Worm (Caenorhabditis elegans): ENCODE measurements around the gene rgs-1.
A peak's percentile ranks its signal among the peaks of the same experiment; 100 is the strongest.

rgs-1 gene

DNA sequence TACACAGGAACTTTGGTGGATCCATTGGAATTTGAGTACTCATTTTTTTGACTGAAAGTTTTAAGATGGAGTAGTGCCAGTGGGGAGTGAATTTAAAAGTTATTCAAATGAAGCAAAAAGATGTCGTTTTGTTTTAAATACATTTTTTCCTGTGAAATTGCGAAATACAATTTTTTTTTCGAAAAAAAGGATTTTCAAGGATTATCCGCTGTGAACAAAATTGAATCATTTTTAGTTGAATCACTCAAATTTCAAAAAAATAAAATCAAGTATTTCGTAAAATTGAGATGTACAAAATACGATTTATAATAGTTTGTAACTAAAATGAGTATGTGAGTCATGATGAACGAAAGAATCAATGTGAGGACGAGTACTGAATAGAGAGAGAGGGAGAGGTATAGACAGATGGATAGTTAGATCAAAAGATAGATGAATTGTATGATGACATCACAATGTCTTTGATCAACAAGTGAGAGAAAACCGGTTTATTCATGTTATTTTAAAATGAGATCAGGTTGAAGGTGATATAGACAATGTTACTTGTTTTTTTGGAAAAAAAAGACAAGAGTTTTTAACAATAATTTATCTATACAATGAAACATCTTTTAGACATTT is 9.5 kb downstream of the rgs-1 start, which contains the start of gene C05B5.8 (continued):
- no peak for TF ChIP-seq ztf-4 (tag; optimal IDR thresholded peaks at IDR 0.05)
- no peak for TF ChIP-seq ZK546.5 (tag; optimal IDR thresholded peaks at IDR 0.05)
- no peak for TF ChIP-seq snpc-4 (tag; optimal IDR thresholded peaks at IDR 0.05)
- peak; percentile 33 for TF ChIP-seq sma-9 (GFP tag; optimal IDR thresholded peaks at IDR 0.05)
- TF ChIP-seq sma-9 (tag; optimal IDR thresholded peaks at IDR 0.05): no peak
- no peak for TF ChIP-seq nhr-6 (tag; optimal IDR thresholded peaks at IDR 0.05)
- no peak for TF ChIP-seq ama-1 (optimal IDR thresholded peaks at IDR 0.05)
- TF ChIP-seq C34F6.9 (tag; optimal IDR thresholded peaks at IDR 0.05): no peak

DNA sequence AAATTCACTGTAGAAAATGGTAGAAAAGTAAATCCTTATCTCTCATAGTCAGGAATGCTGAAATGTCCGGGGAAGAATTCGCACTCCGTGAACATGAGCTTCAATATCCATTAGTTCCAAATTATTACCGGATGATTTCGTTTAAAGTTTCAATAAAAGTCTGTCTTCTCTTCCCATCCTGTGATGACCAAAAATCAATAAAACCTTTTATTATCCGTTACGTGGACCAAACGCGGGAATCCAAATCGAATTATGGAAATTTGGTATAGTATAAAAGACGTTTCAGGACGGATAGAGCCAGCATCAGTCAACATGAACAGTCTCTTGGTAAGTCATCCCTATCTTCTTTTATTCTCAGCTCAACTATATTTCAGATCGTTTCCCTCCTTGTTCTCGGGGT is 12.1 kb downstream of the rgs-1 start, which contains the start of gene C05B5.11:
TSS of gene C05B5.11 (plus strand) at position 301 of the 400 bp plus-strand sequence.
- no peak for TF ChIP-seq snpc-4 (tag; optimal IDR thresholded peaks at IDR 0.05)
- TF ChIP-seq fos-1 (tag; optimal IDR thresholded peaks at IDR 0.05): no peak
- no peak for TF ChIP-seq nhr-21 (tag; optimal IDR thresholded peaks at IDR 0.05)
- no peak for TF ChIP-seq nhr-10 (tag; optimal IDR thresholded peaks at IDR 0.05)
- TF ChIP-seq sma-3 (GFP tag; optimal IDR thresholded peaks at IDR 0.05): no peak
- TF ChIP-seq elt-3 (tag; optimal IDR thresholded peaks at IDR 0.05): no peak
- no peak for TF ChIP-seq ztf-1 (GFP tag; conservative IDR thresholded peaks at IDR 0.05)
- no peak for TF ChIP-seq nhr-6 (tag; optimal IDR thresholded peaks at IDR 0.05)
- TF ChIP-seq sma-9 (GFP tag; optimal IDR thresholded peaks at IDR 0.05): no peak
- TF ChIP-seq sma-9 (tag; optimal IDR thresholded peaks at IDR 0.05): no peak
- no peak for TF ChIP-seq sem-4 (tag; optimal IDR thresholded peaks at IDR 0.05)
- TF ChIP-seq nhr-25 (tag; optimal IDR thresholded peaks at IDR 0.05): no peak
- no peak for TF ChIP-seq lsy-2 (tag; optimal IDR thresholded peaks at IDR 0.05)
- TF ChIP-seq ztf-11 (tag; optimal IDR thresholded peaks at IDR 0.05): no peak
- no peak for TF ChIP-seq mdl-1 (tag; optimal IDR thresholded peaks at IDR 0.05)
- no peak for TF ChIP-seq R02D3.7 (tag; optimal IDR thresholded peaks at IDR 0.05)

DNA sequence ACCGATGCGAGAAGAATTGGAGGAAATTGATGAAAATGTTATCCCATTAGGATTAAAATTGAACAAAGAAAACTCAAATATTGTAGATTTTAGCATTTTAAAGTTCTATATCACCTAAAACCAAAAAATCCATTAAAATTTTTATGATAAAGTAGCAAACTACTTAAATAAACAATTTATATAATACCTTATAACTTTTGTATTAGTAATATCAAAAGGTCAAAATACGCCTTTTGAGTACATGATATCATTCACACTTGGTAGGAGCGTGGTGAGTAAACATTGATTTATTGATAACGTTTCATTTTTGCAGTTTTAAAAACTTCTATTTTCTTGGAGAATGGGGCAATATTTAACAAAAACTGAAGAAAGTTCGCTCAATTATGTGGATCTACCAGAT is 15.3 kb downstream of the rgs-1 start, which contains the start of gene C05B5.5:
TSS of gene C05B5.5 (plus strand) at position 301 of the 400 bp plus-strand sequence.
- TF ChIP-seq nhr-12 (tag; optimal IDR thresholded peaks at IDR 0.05): no peak
- TF ChIP-seq fos-1 (tag; optimal IDR thresholded peaks at IDR 0.05): peak; percentile 31

DNA sequence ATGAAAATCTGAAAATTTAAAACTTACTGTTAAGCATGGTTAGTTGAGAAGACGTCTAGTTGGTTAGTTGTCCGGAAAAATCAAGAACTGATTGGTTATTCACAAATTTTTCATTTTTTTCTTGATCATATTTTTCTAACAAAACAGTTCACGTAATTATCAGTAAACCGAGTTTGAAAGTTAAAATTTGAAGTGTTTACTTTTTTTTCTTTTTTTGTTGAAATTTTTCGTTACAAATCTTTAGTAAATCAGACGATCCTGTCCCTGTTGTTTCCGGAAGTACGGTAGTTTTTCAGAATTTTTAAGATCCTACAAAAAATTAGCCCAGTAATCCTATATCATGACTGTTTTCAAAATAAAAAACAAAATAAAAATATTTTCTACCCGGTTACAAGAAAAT is 15.9 kb downstream of the rgs-1 start, which contains the start of gene C05B5.2:
TSS of gene C05B5.2 (minus strand) at position 101 of the 400 bp plus-strand sequence.
- no peak for TF ChIP-seq fos-1 (tag; optimal IDR thresholded peaks at IDR 0.05)
- no peak for TF ChIP-seq ama-1 (optimal IDR thresholded peaks at IDR 0.05)
- no peak for TF ChIP-seq lin-11 (tag; optimal IDR thresholded peaks at IDR 0.05)
- TF ChIP-seq lin-39 (tag; optimal IDR thresholded peaks at IDR 0.05): no peak
- TF ChIP-seq unc-62 (GFP tag; optimal IDR thresholded peaks at IDR 0.05): no peak
- no peak for TF ChIP-seq sma-9 (GFP tag; optimal IDR thresholded peaks at IDR 0.05)
- TF ChIP-seq sma-9 (tag; optimal IDR thresholded peaks at IDR 0.05): no peak
- no peak for TF ChIP-seq blmp-1 (tag; optimal IDR thresholded peaks at IDR 0.05; ENCODE audit: insufficient read depth)

DNA sequence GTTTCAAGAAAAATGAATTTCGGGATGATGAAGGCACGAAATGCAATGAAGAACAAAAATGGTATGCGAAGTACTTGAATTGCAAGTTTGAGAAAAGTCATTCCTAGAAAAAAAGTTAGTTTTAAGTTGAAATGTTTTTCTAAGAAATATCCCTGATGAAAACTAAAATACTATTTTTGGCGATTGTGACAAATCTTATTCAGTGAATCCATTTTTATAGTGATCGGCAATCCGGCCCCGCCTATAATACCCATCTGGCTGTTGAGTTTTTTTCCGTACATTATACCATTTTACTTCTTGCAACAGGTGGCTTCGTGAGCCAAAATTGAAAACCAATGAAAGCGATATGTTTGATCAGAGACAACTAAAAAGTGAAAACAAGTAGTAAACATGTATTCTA is 17.1 kb downstream of the rgs-1 start, which contains the start of gene C05B5.17:
TSS of gene C05B5.17 (minus strand) at position 101 of the 400 bp plus-strand sequence.
- no peak for TF ChIP-seq snpc-4 (tag; optimal IDR thresholded peaks at IDR 0.05)
- TF ChIP-seq sem-4 (tag; optimal IDR thresholded peaks at IDR 0.05): no peak
- no peak for TF ChIP-seq skn-1 (tag; optimal IDR thresholded peaks at IDR 0.05)
- no peak for TF ChIP-seq sma-9 (GFP tag; optimal IDR thresholded peaks at IDR 0.05)
- no peak for TF ChIP-seq sma-9 (tag; optimal IDR thresholded peaks at IDR 0.05)
- no peak for TF ChIP-seq unc-62 (GFP tag; optimal IDR thresholded peaks at IDR 0.05)
- no peak for TF ChIP-seq crh-2 (tag; optimal IDR thresholded peaks at IDR 0.05)
- no peak for TF ChIP-seq fos-1 (tag; optimal IDR thresholded peaks at IDR 0.05)
- TF ChIP-seq lin-11 (tag; optimal IDR thresholded peaks at IDR 0.05): no peak
- TF ChIP-seq mdl-1 (tag; optimal IDR thresholded peaks at IDR 0.05): no peak
- no peak for TF ChIP-seq nhr-6 (tag; optimal IDR thresholded peaks at IDR 0.05)

DNA sequence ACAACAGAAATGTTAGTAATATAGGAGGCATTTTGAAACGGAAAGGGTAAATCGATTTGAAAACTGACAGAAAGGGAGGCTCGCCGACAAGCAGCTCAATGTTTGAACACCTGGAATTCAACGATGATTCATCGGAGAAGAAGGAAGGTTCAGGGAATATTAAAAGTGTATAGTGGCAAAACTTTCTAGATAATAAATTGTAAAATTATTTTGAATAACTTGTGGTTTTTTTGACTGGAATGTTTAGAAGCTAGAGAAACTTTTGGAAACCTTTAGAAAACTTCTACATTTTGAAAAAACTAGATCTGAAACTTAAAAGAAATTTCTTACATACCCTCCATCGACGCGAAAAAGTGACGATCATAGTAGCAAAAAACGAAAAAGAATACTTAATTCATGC is 18.5 kb downstream of the rgs-1 start, which contains the start of gene pqn-8:
TSS of gene pqn-8 (minus strand) at position 101 of the 400 bp plus-strand sequence.
- TF ChIP-seq ama-1 (optimal IDR thresholded peaks at IDR 0.05) (no peak), crh-2 (tag; optimal IDR thresholded peaks at IDR 0.05) (no peak), ceh-82 (tag; optimal IDR thresholded peaks at IDR 0.05) (no peak), nhr-10 (tag; optimal IDR thresholded peaks at IDR 0.05) (no peak), F13H6.1 (tag; optimal IDR thresholded peaks at IDR 0.05) (no peak), nhr-77 (tag; optimal IDR thresholded peaks at IDR 0.05) (no peak), sem-4 (tag; optimal IDR thresholded peaks at IDR 0.05) (no peak), snpc-4 (tag; optimal IDR thresholded peaks at IDR 0.05) (no peak), elt-1 (tag; optimal IDR thresholded peaks at IDR 0.05) (no peak), sma-9 (GFP tag; optimal IDR thresholded peaks at IDR 0.05) (no peak), sma-9 (tag; optimal IDR thresholded peaks at IDR 0.05) (no peak)

All from whole organism, L2 larva.